Worm (Caenorhabditis elegans) whole organism, mixed stage, embryonic: ENCODE data around the gene B0285.6.

Experiments
- M03D4.4 ChIP-seq: sonication (generic microtip); optimal IDR thresholded peaks from 2 replicates; lab custom pipeline; 2017; ENCODE audit warnings: mild to moderate bottlenecking, missing genetic modification characterization, missing compliant biosample characterization
- blmp-1 ChIP-seq: fragments of 150-350 bp; optimal IDR thresholded peaks from 2 replicates; lab custom pipeline; 2014; ENCODE audit warnings: missing biosample characterization, missing genetic modification characterization
- ceh-39 ChIP-seq: fragments of 150-350 bp; optimal IDR thresholded peaks from 2 replicates; lab custom pipeline; 2014; ENCODE audit warnings: missing biosample characterization, missing genetic modification characterization
- ceh-43 ChIP-seq: fragments of 200-800 bp; sonication (Bioruptor generic); optimal IDR thresholded peaks from 2 replicates; lab custom pipeline; 2018; ENCODE audit warnings: mild to moderate bottlenecking, missing genetic modification characterization, moderate library complexity, missing compliant biosample characterization
- ceh-83 ChIP-seq: fragments of 200-800 bp; sonication (Bioruptor generic); optimal IDR thresholded peaks from 2 replicates; lab custom pipeline; 2018; ENCODE audit warnings: mild to moderate bottlenecking, missing genetic modification characterization, missing compliant biosample characterization
- ces-1 ChIP-seq: fragments of 150-350 bp; optimal IDR thresholded peaks from 2 replicates; lab custom pipeline; 2014; ENCODE audit warnings: missing biosample characterization, missing genetic modification reagents, missing genetic modification characterization
- cnd-1 ChIP-seq: fragments of 200-800 bp; sonication (Bioruptor generic); optimal IDR thresholded peaks from 2 replicates; lab custom pipeline; 2018; ENCODE audit warnings: mild to moderate bottlenecking, missing genetic modification characterization, missing compliant biosample characterization
- drap-1 ChIP-seq: fragments of 200-800 bp; sonication (Bioruptor generic); optimal IDR thresholded peaks from 3 replicates; lab custom pipeline; 2018; ENCODE audit warnings: mild to moderate bottlenecking, missing genetic modification characterization, missing compliant biosample characterization
- elt-1 ChIP-seq: sonication (generic microtip); optimal IDR thresholded peaks from 2 replicates; lab custom pipeline; 2017; ENCODE audit warnings: missing genetic modification characterization, mild to moderate bottlenecking, missing compliant biosample characterization, antibody characterized with exemption, moderate library complexity, borderline replicate concordance; ENCODE audit not compliant: insufficient read depth
- elt-3 ChIP-seq: fragments of 150-350 bp; optimal IDR thresholded peaks from 2 replicates; lab custom pipeline; 2014; ENCODE audit warnings: missing biosample characterization, missing genetic modification characterization
- flh-1 ChIP-seq: fragments of 200-800 bp; sonication (Bioruptor generic); optimal IDR thresholded peaks from 2 replicates; lab custom pipeline; 2018; ENCODE audit warnings: mild to moderate bottlenecking, missing genetic modification characterization, moderate library complexity, missing compliant biosample characterization
- ham-2 ChIP-seq: fragments of 200-800 bp; sonication (Bioruptor generic); optimal IDR thresholded peaks from 2 replicates; lab custom pipeline; 2018; ENCODE audit warnings: mild to moderate bottlenecking, missing genetic modification characterization, missing compliant biosample characterization
- hlh-1 ChIP-seq: fragments of 150-350 bp; optimal IDR thresholded peaks from 2 replicates; lab custom pipeline; 2014; ENCODE audit warnings: missing biosample characterization, missing genetic modification reagents, missing genetic modification characterization
- lin-13 ChIP-seq: fragments of 150-350 bp; optimal IDR thresholded peaks from 2 replicates; lab custom pipeline; 2014; ENCODE audit warnings: missing biosample characterization, missing genetic modification characterization
- lin-32 ChIP-seq: fragments of 200-800 bp; sonication (Bioruptor generic); optimal IDR thresholded peaks from 2 replicates; lab custom pipeline; 2018; ENCODE audit warnings: mild to moderate bottlenecking, missing genetic modification characterization, missing compliant biosample characterization
- lsy-2 ChIP-seq: fragments of 150-350 bp; optimal IDR thresholded peaks from 2 replicates; lab custom pipeline; 2014; ENCODE audit warnings: missing biosample characterization, missing genetic modification characterization
- mab-5 ChIP-seq: fragments of 150-350 bp; optimal IDR thresholded peaks from 2 replicates; lab custom pipeline; 2014; ENCODE audit warnings: missing biosample characterization, missing genetic modification characterization
- mep-1 ChIP-seq: fragments of 150-350 bp; optimal IDR thresholded peaks from 2 replicates; lab custom pipeline; 2017; ENCODE audit warnings: missing biosample characterization, missing genetic modification reagents, missing genetic modification characterization, inconsistent platforms
- mls-2 ChIP-seq: sonication (generic microtip); optimal IDR thresholded peaks from 2 replicates; lab custom pipeline; 2016; ENCODE audit warnings: mild to moderate bottlenecking, missing genetic modification characterization, moderate library complexity, missing compliant biosample characterization
- nhr-12 ChIP-seq: fragments of 150-350 bp; optimal IDR thresholded peaks from 2 replicates; lab custom pipeline; 2014; ENCODE audit warnings: missing biosample characterization, missing genetic modification characterization
- nhr-2 ChIP-seq: fragments of 150-350 bp; optimal IDR thresholded peaks from 2 replicates; lab custom pipeline; 2014; ENCODE audit warnings: missing biosample characterization, missing genetic modification characterization
- nhr-237 ChIP-seq: fragments of 150-350 bp; optimal IDR thresholded peaks from 2 replicates; lab custom pipeline; 2014; ENCODE audit warnings: missing biosample characterization, missing genetic modification characterization
- nhr-28 ChIP-seq: fragments of 150-350 bp; optimal IDR thresholded peaks from 2 replicates; lab custom pipeline; 2014; ENCODE audit warnings: missing biosample characterization, missing genetic modification characterization
- nhr-76 ChIP-seq: sonication (generic microtip); optimal IDR thresholded peaks from 2 replicates; lab custom pipeline; 2017; ENCODE audit warnings: missing biosample characterization, missing genetic modification characterization
- pha-4 ChIP-seq: fragments of 150-350 bp; optimal IDR thresholded peaks from 2 replicates; lab custom pipeline; 2018; ENCODE audit warnings: missing biosample characterization, missing genetic modification reagents, missing genetic modification characterization
- sem-2 ChIP-seq: fragments of 200-800 bp; sonication (Bioruptor generic); optimal IDR thresholded peaks from 2 replicates; lab custom pipeline; 2018; ENCODE audit warnings: mild to moderate bottlenecking, missing genetic modification characterization, missing compliant biosample characterization
- sptf-1 ChIP-seq: sonication (generic microtip); optimal IDR thresholded peaks from 2 replicates; lab custom pipeline; 2017; ENCODE audit warnings: mild to moderate bottlenecking, missing genetic modification characterization, moderate library complexity, missing compliant biosample characterization
- tbx-8 ChIP-seq: fragments of 200-800 bp; sonication (Bioruptor generic); optimal IDR thresholded peaks from 2 replicates; lab custom pipeline; 2018; ENCODE audit warnings: mild to moderate bottlenecking, missing genetic modification characterization, moderate library complexity, missing compliant biosample characterization
- unc-120 ChIP-seq: sonication (generic microtip); optimal IDR thresholded peaks from 2 replicates; lab custom pipeline; 2017; ENCODE audit warnings: missing genetic modification characterization, missing compliant biosample characterization; ENCODE audit not compliant: poor library complexity, severe bottlenecking
- unc-39 ChIP-seq: fragments of 150-350 bp; optimal IDR thresholded peaks from 2 replicates; lab custom pipeline; 2014; ENCODE audit warnings: missing biosample characterization, missing genetic modification characterization
- unc-62 ChIP-seq: fragments of 150-350 bp; optimal IDR thresholded peaks from 2 replicates; lab custom pipeline; 2014; ENCODE audit warnings: missing biosample characterization, missing genetic modification reagents, missing genetic modification characterization
- zip-8 ChIP-seq: fragments of 150-350 bp; optimal IDR thresholded peaks from 2 replicates; lab custom pipeline; 2014; ENCODE audit warnings: missing biosample characterization, missing genetic modification characterization
- ztf-11 ChIP-seq: fragments of 150-350 bp; optimal IDR thresholded peaks from 2 replicates; lab custom pipeline; 2014; ENCODE audit warnings: missing biosample characterization, missing genetic modification characterization

Gene B0285.6

DNA sequence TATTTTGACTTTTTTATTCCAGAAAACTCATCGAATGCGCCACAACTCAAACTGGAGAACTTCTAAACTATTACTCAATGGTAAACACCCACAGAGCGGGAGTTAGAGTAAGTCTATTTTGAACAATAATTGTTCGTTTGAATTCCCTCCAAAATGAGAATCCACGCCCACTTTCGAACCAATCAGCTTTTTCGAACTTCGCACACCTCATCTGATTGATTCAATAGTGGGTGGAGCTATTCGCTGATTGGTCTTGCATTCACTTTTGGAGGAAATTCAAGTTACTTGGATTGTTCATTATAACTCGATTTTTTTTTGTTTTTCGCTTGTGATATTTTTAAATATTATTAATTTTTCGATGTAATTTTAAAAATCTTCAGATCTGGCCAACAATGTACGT is 46.0 kb downstream of the B0285.6 start:
- TF ChIP-seq zip-8 (tag; lab: Kevin White, UChicago) (no peak), mls-2 (no peak), unc-62 (no peak), ztf-11 (no peak), lin-32 (no peak), lsy-2 (tag; lab: Kevin White, UChicago) (no peak), tbx-8 (GFP tag; lab: Kevin White, UChicago) (no peak), hlh-1 (tag; lab: Kevin White, UChicago) (no peak), nhr-76 (tag; lab: Kevin White, UChicago) (no peak), unc-120 (tag; lab: Kevin White, UChicago) (no peak), flh-1 (GFP tag; lab: Kevin White, UChicago) (no peak), elt-1 (tag; lab: Kevin White, UChicago) (no peak), nhr-2 (tag; lab: Kevin White, UChicago) (no peak), pha-4 (no peak)

DNA sequence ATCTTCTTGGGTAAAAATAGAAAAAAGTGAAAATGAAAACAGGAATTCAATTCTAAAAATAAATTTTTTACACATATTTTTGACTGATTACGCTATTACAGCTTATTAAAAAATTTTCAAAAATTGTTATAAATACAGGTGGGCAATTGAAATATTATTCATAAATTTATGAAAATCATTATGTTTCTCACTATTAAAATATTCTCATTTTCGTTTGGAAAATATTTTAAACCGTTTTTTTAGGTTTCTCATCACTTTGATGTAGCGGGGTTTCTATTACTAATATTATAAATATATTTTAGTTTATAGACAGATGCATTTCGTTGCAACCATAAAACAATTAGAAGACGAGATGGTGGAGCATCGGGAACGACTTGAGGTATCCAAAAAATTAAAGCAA is 47.2 kb downstream of the B0285.6 start, which contains the start of gene R07E5.5:
TSS of gene R07E5.5 (plus strand) at position 301 of the 400 bp plus-strand sequence.
- no peak for TF ChIP-seq mls-2
- TF ChIP-seq elt-3 = no peak
- no peak for TF ChIP-seq pha-4
- no peak for TF ChIP-seq zip-8 (tag; lab: Kevin White, UChicago)
- TF ChIP-seq lsy-2 (tag; lab: Kevin White, UChicago) = no peak
- TF ChIP-seq nhr-2 (tag; lab: Kevin White, UChicago) = no peak
- TF ChIP-seq mab-5 (tag; lab: Kevin White, UChicago) = no peak
- no peak for TF ChIP-seq ces-1 (GFP tag; lab: Kevin White, UChicago)
- no peak for TF ChIP-seq drap-1 (GFP tag; lab: Kevin White, UChicago)
- TF ChIP-seq unc-39 (tag; lab: Kevin White, UChicago) = no peak
- no peak for TF ChIP-seq unc-62
- TF ChIP-seq ztf-11 = no peak

DNA sequence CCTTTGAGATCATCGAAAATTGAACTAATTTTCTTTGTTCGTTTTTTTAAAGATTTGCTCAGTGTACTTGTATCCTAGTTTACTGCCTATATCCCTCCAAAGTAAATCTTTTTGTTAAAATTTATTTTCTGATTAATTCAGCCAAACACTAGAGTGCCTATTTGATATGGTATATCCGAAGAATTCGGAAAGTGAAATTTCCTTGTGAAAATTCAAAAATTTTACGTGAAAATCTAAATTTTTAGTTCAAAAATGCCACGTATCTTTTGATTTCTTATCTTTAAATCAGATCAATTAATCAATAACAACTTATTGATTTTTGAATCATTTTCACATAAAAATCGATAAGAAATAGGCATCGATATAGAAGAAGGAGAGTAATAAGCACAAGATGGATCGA is 48.6 kb downstream of the B0285.6 start, which contains the start of gene R07E5.6:
TSS of gene R07E5.6 (plus strand) at position 301 of the 400 bp plus-strand sequence.
- no peak for TF ChIP-seq ztf-11
- no peak for TF ChIP-seq drap-1 (GFP tag; lab: Kevin White, UChicago)
- TF ChIP-seq zip-8 (tag; lab: Kevin White, UChicago) = no peak
- TF ChIP-seq nhr-76 (tag; lab: Kevin White, UChicago) = no peak
- TF ChIP-seq unc-62 = no peak
- TF ChIP-seq sptf-1 = no peak
- TF ChIP-seq elt-1 (tag; lab: Kevin White, UChicago) = no peak
- TF ChIP-seq ceh-83 (GFP tag; lab: Kevin White, UChicago) = no peak
- TF ChIP-seq nhr-28 (tag; lab: Kevin White, UChicago) = no peak
- no peak for TF ChIP-seq unc-39 (tag; lab: Kevin White, UChicago)
- no peak for TF ChIP-seq tbx-8 (GFP tag; lab: Kevin White, UChicago)
- TF ChIP-seq M03D4.4 (tag; lab: Kevin White, UChicago) = no peak
- no peak for TF ChIP-seq mep-1 (tag; lab: Kevin White, UChicago)
- no peak for TF ChIP-seq nhr-12 (tag; lab: Kevin White, UChicago)
- TF ChIP-seq pha-4 = no peak

DNA sequence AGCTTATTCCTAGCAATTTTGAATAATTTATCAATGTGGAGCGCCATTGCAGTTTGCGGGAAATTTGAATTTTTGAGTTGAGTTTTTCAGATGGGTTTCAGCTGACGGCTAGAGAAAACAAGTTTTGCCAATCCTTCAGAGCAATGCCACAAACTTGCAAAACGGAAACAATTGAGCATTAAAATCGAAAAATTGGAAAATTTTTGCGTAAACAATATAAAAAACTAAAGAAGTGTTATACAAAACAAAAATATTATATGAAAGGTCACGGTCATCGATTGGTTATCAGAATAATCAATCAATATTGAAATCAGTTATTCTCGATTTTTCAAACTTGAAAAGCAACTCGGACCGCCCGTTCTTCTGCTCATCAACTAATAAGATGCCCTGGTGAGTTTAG is 51.2 kb downstream of the B0285.6 start, which contains the start of gene R07E5.15:
TSS of gene R07E5.15 (plus strand) at position 301 of the 400 bp plus-strand sequence.
- no peak for TF ChIP-seq ham-2
- no peak for TF ChIP-seq ceh-43 (GFP tag; lab: Kevin White, UChicago)
- no peak for TF ChIP-seq unc-39 (tag; lab: Kevin White, UChicago)
- TF ChIP-seq blmp-1 (tag; lab: Kevin White, UChicago) = no peak
- TF ChIP-seq ceh-39 (tag; lab: Kevin White, UChicago) = no peak

DNA sequence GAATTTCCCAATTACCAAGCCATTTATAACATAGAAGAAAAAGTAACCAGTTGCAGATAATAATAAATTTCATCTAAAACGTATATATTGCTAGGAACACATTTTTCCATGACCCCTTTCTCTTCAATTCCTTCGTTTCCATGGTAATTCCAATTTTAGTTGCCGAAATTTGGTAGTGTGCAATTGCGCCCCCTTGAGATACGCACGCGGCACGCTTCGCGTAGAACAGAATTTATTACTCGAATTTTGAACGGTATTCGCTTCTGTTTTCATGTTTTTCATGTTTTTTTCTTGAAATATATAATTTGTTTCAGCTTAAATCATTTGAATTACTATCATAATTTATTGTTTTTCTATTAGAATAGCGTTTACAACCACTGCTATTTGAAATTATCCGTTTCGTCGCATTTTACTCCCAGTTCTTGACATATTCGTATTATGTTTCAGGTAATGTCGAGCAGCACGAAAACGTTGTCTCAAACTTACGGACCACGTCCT is 54.5 kb downstream of the B0285.6 start, which contains the start of the genes R07E5.17 and snfc-5:
TSS of gene R07E5.17 (minus strand) at position 98 of the 498 bp plus-strand sequence.
TSS of gene snfc-5 (plus strand) at position 448 of the 498 bp plus-strand sequence.
- TF ChIP-seq unc-120 (tag; lab: Kevin White, UChicago) (peak; percentile 78), sem-2 (no peak), lin-32 (no peak), sptf-1 (peak; percentile 5), lsy-2 (tag; lab: Kevin White, UChicago) (peak; percentile 69), mls-2 (no peak), ces-1 (GFP tag; lab: Kevin White, UChicago) (peak; percentile 24), tbx-8 (GFP tag; lab: Kevin White, UChicago) (no peak), nhr-2 (tag; lab: Kevin White, UChicago) (no peak), ceh-39 (tag; lab: Kevin White, UChicago) (peak; percentile 19), nhr-237 (tag; lab: Kevin White, UChicago) (no peak), mep-1 (tag; lab: Kevin White, UChicago) (peak; percentile 76), mab-5 (tag; lab: Kevin White, UChicago) (no peak), lin-13 (tag; lab: Kevin White, UChicago) (peak; percentile 36), cnd-1 (tag; lab: Kevin White, UChicago) (peak; percentile 2), blmp-1 (tag; lab: Kevin White, UChicago) (no peak), hlh-1 (tag; lab: Kevin White, UChicago) (peak; percentile 28)
